Worm (Caenorhabditis elegans) whole organism, L1 larva: ENCODE data around the gene tag-294.

Experiments
- F16B12.6 ChIP-seq: fragments of 150-350 bp; optimal IDR thresholded peaks from 2 replicates; lab custom pipeline; 2014; ENCODE audit warnings: missing biosample characterization, missing genetic modification characterization
- aha-1 ChIP-seq: fragments of 150-350 bp; optimal IDR thresholded peaks from 2 replicates; lab custom pipeline; 2014; ENCODE audit warnings: missing biosample characterization, missing genetic modification characterization
- alr-1 ChIP-seq: fragments of 200-800 bp; sonication (Bioruptor generic); optimal IDR thresholded peaks from 2 replicates; lab custom pipeline; 2018; ENCODE audit warnings: borderline replicate concordance, mild to moderate bottlenecking, missing genetic modification characterization, missing compliant biosample characterization
- aly-2 ChIP-seq: fragments of 150-350 bp; optimal IDR thresholded peaks from 2 replicates; lab custom pipeline; 2014; ENCODE audit warnings: missing biosample characterization, missing genetic modification characterization
- blmp-1 ChIP-seq: fragments of 150-350 bp; optimal IDR thresholded peaks from 2 replicates; lab custom pipeline; 2014; ENCODE audit warnings: missing biosample characterization, missing genetic modification characterization
- ceh-63 ChIP-seq: fragments of 200-800 bp; sonication (Bioruptor generic); optimal IDR thresholded peaks from 2 replicates; lab custom pipeline; 2018; ENCODE audit warnings: mild to moderate bottlenecking, missing genetic modification characterization, missing compliant biosample characterization
- ceh-82 ChIP-seq, 3 experiments: fragments of 150-350 bp in 1 of 3; sonication (generic microtip) in 2 of 3; optimal IDR thresholded peaks; 2 replicates each; lab custom pipeline; 2014 to 2017; ENCODE audit warnings: missing biosample characterization in 3 of 3, missing genetic modification characterization in 3 of 3
- ceh-88 ChIP-seq: fragments of 200-800 bp; sonication (Bioruptor generic); IDR thresholded peaks from 2 replicates; pipeline ENCODE4 v1.3.6; 2022; ENCODE audit warnings: missing genetic modification characterization, missing compliant biosample characterization
- ceh-90 ChIP-seq: sonication (generic microtip); optimal IDR thresholded peaks from 2 replicates; lab custom pipeline; 2016; ENCODE audit warnings: missing genetic modification characterization, missing compliant biosample characterization
- dpl-1 ChIP-seq, 3 experiments: fragments of 150-350 bp in 2 of 3; sonication (generic microtip) in 1 of 3; optimal IDR thresholded peaks; 2 replicates each; lab custom pipeline; 2014 to 2017; ENCODE audit warnings: missing biosample characterization in 3 of 3, missing genetic modification characterization in 3 of 3, missing genetic modification reagents in 3 of 3
- efl-1 ChIP-seq, 4 experiments: fragments of 150-350 bp; optimal IDR thresholded peaks in 3 of 4; peaks in 1 of 4; 1 replicate in 1 of 4; 2 replicates in 3 of 4; lab custom pipeline; 2014; ENCODE audit warnings: missing biosample characterization in 2 of 4, missing genetic modification characterization in 2 of 4, missing genetic modification reagents in 2 of 4
- efl-3 ChIP-seq: fragments of 200-800 bp; sonication (Bioruptor generic); optimal IDR thresholded peaks from 2 replicates; lab custom pipeline; 2018; ENCODE audit warnings: mild to moderate bottlenecking, missing genetic modification characterization, missing compliant biosample characterization
- elt-2 ChIP-seq: sonication (generic microtip); optimal IDR thresholded peaks from 2 replicates; lab custom pipeline; 2016; ENCODE audit warnings: missing genetic modification characterization, mild to moderate bottlenecking, inconsistent platforms, missing compliant biosample characterization, missing genetic modification reagents
- elt-3 ChIP-seq, 6 experiments: fragments of 150-350 bp in 1 of 6; sonication (generic microtip); optimal IDR thresholded peaks; 2 replicates each; lab custom pipeline; 2017 to 2018; ENCODE audit warnings: missing biosample characterization in 6 of 6, missing genetic modification characterization in 6 of 6, inconsistent platforms in 1 of 6
- fkh-10 ChIP-seq: sonication (generic microtip); optimal IDR thresholded peaks from 2 replicates; lab custom pipeline; 2017; ENCODE audit warnings: missing biosample characterization, missing genetic modification reagents, missing genetic modification characterization
- fkh-4 ChIP-seq: sonication (generic microtip); optimal IDR thresholded peaks from 2 replicates; lab custom pipeline; 2016; ENCODE audit warnings: missing compliant biosample characterization, missing genetic modification characterization, borderline replicate concordance
- fkh-8 ChIP-seq: sonication (generic microtip); optimal IDR thresholded peaks from 2 replicates; lab custom pipeline; 2016; ENCODE audit warnings: mild to moderate bottlenecking, missing genetic modification characterization, missing compliant biosample characterization
- fos-1 ChIP-seq: fragments of 150-350 bp; optimal IDR thresholded peaks from 2 replicates; lab custom pipeline; 2014; ENCODE audit warnings: missing biosample characterization, missing genetic modification characterization
- hlh-17 ChIP-seq: fragments of 200-800 bp; sonication (Bioruptor generic); optimal IDR thresholded peaks from 2 replicates; lab custom pipeline; 2018; ENCODE audit warnings: missing genetic modification characterization, mild to moderate bottlenecking, missing compliant biosample characterization, moderate library complexity, borderline replicate concordance
- hlh-4 ChIP-seq: sonication (generic microtip); optimal IDR thresholded peaks from 2 replicates; lab custom pipeline; 2016; ENCODE audit warnings: mild to moderate bottlenecking, missing genetic modification characterization, missing compliant biosample characterization
- hpl-2 ChIP-seq: fragments of 150-350 bp; optimal IDR thresholded peaks from 2 replicates; lab custom pipeline; 2014; ENCODE audit warnings: missing biosample characterization, missing genetic modification reagents, missing genetic modification characterization
- irx-1 ChIP-seq: sonication (generic microtip); optimal IDR thresholded peaks from 2 replicates; lab custom pipeline; 2016; ENCODE audit warnings: missing genetic modification characterization, missing compliant biosample characterization
- jun-1 ChIP-seq: fragments of 150-350 bp; optimal IDR thresholded peaks from 2 replicates; lab custom pipeline; 2014; ENCODE audit warnings: missing biosample characterization, missing genetic modification reagents, missing genetic modification characterization
- lin-15B ChIP-seq: fragments of 150-350 bp; sonication (generic microtip); optimal IDR thresholded peaks from 3 replicates; lab custom pipeline; 2014; ENCODE audit warnings: missing biosample characterization, missing genetic modification characterization
- lin-35 ChIP-seq, 2 experiments: fragments of 150-350 bp; optimal IDR thresholded peaks; 2 replicates each; lab custom pipeline; 2014; ENCODE audit warnings: missing biosample characterization in 2 of 2, missing genetic modification characterization in 2 of 2, missing genetic modification reagents in 2 of 2
- lin-39 ChIP-seq: fragments of 150-350 bp; optimal IDR thresholded peaks from 2 replicates; lab custom pipeline; 2014; ENCODE audit warnings: missing biosample characterization, missing genetic modification reagents, missing genetic modification characterization
- lir-3 ChIP-seq: sonication (generic microtip); optimal IDR thresholded peaks from 2 replicates; lab custom pipeline; 2016; ENCODE audit warnings: mild to moderate bottlenecking, missing genetic modification characterization, moderate library complexity, missing compliant biosample characterization; ENCODE audit not compliant: poor library complexity
- lsy-2 ChIP-seq, 2 experiments: fragments of 150-350 bp; optimal IDR thresholded peaks; 2 replicates each; lab custom pipeline; 2014; ENCODE audit warnings: missing biosample characterization in 2 of 2, missing genetic modification characterization in 2 of 2
- mab-9 ChIP-seq: fragments of 200-800 bp; sonication (Bioruptor generic); IDR thresholded peaks from 2 replicates; pipeline ENCODE4 v1.3.6; 2022; ENCODE audit warnings: missing genetic modification reagents, missing genetic modification characterization, missing compliant biosample characterization
- mdl-1 ChIP-seq, 2 experiments: fragments of 150-350 bp; optimal IDR thresholded peaks; 2 replicates each; lab custom pipeline; 2014 to 2017; ENCODE audit warnings: missing biosample characterization in 2 of 2, missing genetic modification characterization in 2 of 2, inconsistent platforms in 1 of 2
- nhr-11 ChIP-seq: fragments of 150-350 bp; optimal IDR thresholded peaks from 2 replicates; lab custom pipeline; 2014; ENCODE audit warnings: missing biosample characterization, missing genetic modification characterization
- nhr-20 ChIP-seq: sonication (generic microtip); optimal IDR thresholded peaks from 2 replicates; lab custom pipeline; 2016; ENCODE audit warnings: mild to moderate bottlenecking, missing genetic modification characterization, missing compliant biosample characterization
- nhr-71 ChIP-seq: sonication (generic microtip); optimal IDR thresholded peaks from 2 replicates; lab custom pipeline; 2016; ENCODE audit warnings: mild to moderate bottlenecking, missing genetic modification characterization, moderate library complexity, missing compliant biosample characterization
- nhr-76 ChIP-seq: sonication (generic microtip); optimal IDR thresholded peaks from 2 replicates; lab custom pipeline; 2017; ENCODE audit warnings: missing biosample characterization, missing genetic modification characterization
- nhr-85 ChIP-seq: sonication (generic microtip); peaks from one replicate; lab custom pipeline; 2016; ENCODE audit warnings: missing genetic modification characterization, inconsistent platforms, missing compliant biosample characterization
- nhr-90 ChIP-seq: sonication (generic microtip); optimal IDR thresholded peaks from 2 replicates; lab custom pipeline; 2016; ENCODE audit warnings: mild to moderate bottlenecking, missing genetic modification characterization, missing compliant biosample characterization; ENCODE audit not compliant: poor library complexity
- pax-3 ChIP-seq: fragments of 200-800 bp; sonication (Bioruptor generic); optimal IDR thresholded peaks from 2 replicates; lab custom pipeline; 2018; ENCODE audit warnings: mild to moderate bottlenecking, missing genetic modification characterization, moderate library complexity, missing compliant biosample characterization
- pqm-1 ChIP-seq: sonication (generic microtip); optimal IDR thresholded peaks from 3 replicates; lab custom pipeline; 2017; ENCODE audit warnings: missing biosample characterization, missing genetic modification characterization
- snu-23 ChIP-seq: sonication (generic microtip); optimal IDR thresholded peaks from 2 replicates; lab custom pipeline; 2016; ENCODE audit warnings: missing genetic modification characterization, missing compliant biosample characterization
- sox-4 ChIP-seq: sonication (generic microtip); optimal IDR thresholded peaks from 2 replicates; lab custom pipeline; 2016; ENCODE audit warnings: missing genetic modification characterization, missing compliant biosample characterization
- sptf-1 ChIP-seq: fragments of 150-350 bp; optimal IDR thresholded peaks from 2 replicates; lab custom pipeline; 2014; ENCODE audit warnings: missing biosample characterization, missing genetic modification characterization
- swsn-7 ChIP-seq: sonication (generic microtip); optimal IDR thresholded peaks from 2 replicates; lab custom pipeline; 2016; ENCODE audit warnings: missing genetic modification characterization, missing compliant biosample characterization
- tlp-1 ChIP-seq: fragments of 150-350 bp; optimal IDR thresholded peaks from 2 replicates; lab custom pipeline; 2014; ENCODE audit warnings: missing biosample characterization, missing genetic modification characterization
- unc-130 ChIP-seq: fragments of 150-350 bp; optimal IDR thresholded peaks from 2 replicates; lab custom pipeline; 2017; ENCODE audit warnings: missing biosample characterization, missing genetic modification characterization, inconsistent platforms
- unc-30 ChIP-seq: sonication (generic microtip); optimal IDR thresholded peaks from 2 replicates; lab custom pipeline; 2017; ENCODE audit warnings: missing biosample characterization, missing genetic modification characterization
- unc-62 ChIP-seq: fragments of 150-350 bp; optimal IDR thresholded peaks from 2 replicates; lab custom pipeline; 2014; ENCODE audit warnings: missing biosample characterization, missing genetic modification reagents, missing genetic modification characterization
- zag-1 ChIP-seq: fragments of 150-350 bp; optimal IDR thresholded peaks from 2 replicates; lab custom pipeline; 2014; ENCODE audit warnings: missing biosample characterization, missing genetic modification characterization
- zip-4 ChIP-seq: fragments of 200-800 bp; sonication (Bioruptor generic); optimal IDR thresholded peaks from 2 replicates; lab custom pipeline; 2018; ENCODE audit warnings: mild to moderate bottlenecking, missing genetic modification characterization, moderate library complexity, missing compliant biosample characterization

Gene tag-294

DNA sequence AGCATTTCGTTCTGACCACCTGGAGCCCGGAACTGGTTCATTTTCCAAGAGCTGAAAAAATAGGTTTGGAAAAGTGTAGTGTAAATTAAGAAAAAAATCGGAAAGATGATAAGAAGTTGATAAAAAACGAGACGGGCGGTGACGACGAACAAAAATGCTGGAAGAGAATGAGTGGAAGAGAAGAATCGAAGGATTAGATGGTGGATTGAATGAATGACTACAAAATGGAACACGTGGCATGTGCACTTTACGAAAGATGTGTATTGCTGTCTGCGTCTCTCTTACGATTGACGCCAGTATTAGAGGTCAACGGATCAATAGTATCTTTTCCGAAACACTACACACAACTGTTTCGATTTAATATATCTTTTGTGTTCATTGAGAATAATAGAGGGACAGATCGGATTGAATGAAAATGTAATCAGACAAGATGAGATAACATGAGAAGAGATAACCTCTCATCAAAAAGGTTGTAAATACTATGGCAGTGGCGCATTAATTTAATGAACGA is 17.5 kb upstream of the tag-294 start, which contains the start of gene sft-4 (continued):
- TF ChIP-seq F16B12.6 (tag; lab: Kevin White, UChicago), result no peak
- no peak for TF ChIP-seq pqm-1
- peak in 1 of 2 experiments; percentile 1 for TF ChIP-seq lin-35 (GFP tag; optimal IDR thresholded peaks at IDR 0.05; lab: Kevin White, UChicago)
- peak; percentile 39 to 40 for TF ChIP-seq lsy-2 (tag; optimal IDR thresholded peaks at IDR 0.05; lab: Kevin White, UChicago)
- TF ChIP-seq hlh-17 (GFP tag; lab: Kevin White, UChicago), result no peak
- TF ChIP-seq nhr-85 (tag; lab: Kevin White, UChicago), result peak; percentile 36
- peak; percentile 65 for TF ChIP-seq snu-23 (GFP tag; lab: Kevin White, UChicago)
- TF ChIP-seq efl-1 (optimal IDR thresholded peaks at IDR 0.05; lab: Kevin White, UChicago), result peak; percentile 0 to 11
- no peak for TF ChIP-seq efl-1 (GFP tag; optimal IDR thresholded peaks at IDR 0.05 in 1 of 2; lab: Kevin White, UChicago)
- TF ChIP-seq zip-4 (GFP tag; lab: Kevin White, UChicago), result no peak
- TF ChIP-seq swsn-7, result peak; percentile 38
- TF ChIP-seq tlp-1 (tag; lab: Kevin White, UChicago), result no peak
- peak; percentile 48 for TF ChIP-seq nhr-20
- no peak for TF ChIP-seq unc-130
- no peak for TF ChIP-seq pax-3 (tag; lab: Kevin White, UChicago)
- peak; percentile 44 for TF ChIP-seq blmp-1
- peak; percentile 77 for TF ChIP-seq nhr-71 (tag; lab: Kevin White, UChicago)
- no peak for TF ChIP-seq jun-1
- peak in 1 of 2 experiments; percentile 85 for TF ChIP-seq mdl-1 (tag; optimal IDR thresholded peaks at IDR 0.05; lab: Kevin White, UChicago)
- TF ChIP-seq elt-2 (tag; lab: Kevin White, UChicago), result peak; percentile 9
- TF ChIP-seq hlh-4, result no peak
- TF ChIP-seq nhr-90 (tag; lab: Kevin White, UChicago), result peak; percentile 35
- no peak for TF ChIP-seq unc-62
- no peak for TF ChIP-seq ceh-63 (GFP tag; lab: Kevin White, UChicago)
- TF ChIP-seq ceh-82 (tag; optimal IDR thresholded peaks at IDR 0.05; lab: Kevin White, UChicago), result no peak
- TF ChIP-seq nhr-11 (tag; lab: Kevin White, UChicago), result no peak

DNA sequence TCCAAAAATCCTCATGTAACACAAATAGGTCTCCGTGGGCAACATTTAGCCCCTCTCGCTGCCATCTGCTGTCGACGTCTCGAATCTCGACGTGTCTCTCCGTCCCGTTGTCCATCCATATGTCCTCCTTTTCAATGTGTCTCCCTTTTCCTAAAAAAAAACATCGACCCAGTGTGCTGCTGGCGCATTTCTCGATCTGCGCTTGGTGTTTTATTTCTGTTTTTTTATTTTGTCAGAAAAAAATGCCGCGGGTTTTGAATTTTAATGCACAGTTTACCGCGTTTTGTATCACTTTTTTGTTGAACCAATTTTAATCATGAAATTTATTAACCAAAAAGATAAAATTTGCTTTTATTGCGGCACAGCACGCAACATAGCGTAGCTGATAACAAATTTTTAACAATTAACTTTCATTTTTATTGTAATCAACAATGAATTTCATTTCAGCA is 12.6 kb upstream of the tag-294 start:
- TF ChIP-seq mdl-1 (tag; optimal IDR thresholded peaks at IDR 0.05; lab: Kevin White, UChicago) (peak in 1 of 2 experiments; percentile 53), fkh-8 (tag; lab: Kevin White, UChicago) (peak; percentile 85), efl-3 (GFP tag; lab: Kevin White, UChicago) (no peak), dpl-1 (GFP tag; optimal IDR thresholded peaks at IDR 0.05; lab: Kevin White, UChicago) (peak; percentile 32 to 70 (median 58)), unc-62 (no peak), fkh-4 (tag; lab: Kevin White, UChicago) (no peak), zag-1 (tag; lab: Kevin White, UChicago) (no peak), unc-130 (no peak), lin-15B (no peak), fos-1 (tag; lab: Kevin White, UChicago) (peak; percentile 39), nhr-20 (peak; percentile 65), swsn-7 (peak; percentile 59), alr-1 (no peak), elt-3 (tag; optimal IDR thresholded peaks at IDR 0.05; lab: Kevin White, UChicago) (peak in 1 of 6 experiments; percentile 25), nhr-76 (tag; lab: Kevin White, UChicago) (no peak), aly-2 (tag; lab: Kevin White, UChicago) (no peak), zip-4 (GFP tag; lab: Kevin White, UChicago) (no peak), irx-1 (peak; percentile 25), elt-2 (tag; lab: Kevin White, UChicago) (peak; percentile 30), hpl-2 (no peak), hlh-17 (GFP tag; lab: Kevin White, UChicago) (no peak), F16B12.6 (tag; lab: Kevin White, UChicago) (no peak), nhr-85 (tag; lab: Kevin White, UChicago) (peak; percentile 78), unc-30 (tag; lab: Kevin White, UChicago) (no peak), ceh-88 (GFP tag; lab: Robert Waterston, UW) (no peak), aha-1 (tag; lab: Kevin White, UChicago) (no peak), efl-1 (optimal IDR thresholded peaks at IDR 0.05; lab: Kevin White, UChicago) (peak; percentile 51 to 56), efl-1 (GFP tag; optimal IDR thresholded peaks at IDR 0.05 in 1 of 2; lab: Kevin White, UChicago) (peak; percentile 45 to 93), lin-39 (tag; lab: Kevin White, UChicago) (peak; percentile 48), ceh-90 (tag; lab: Kevin White, UChicago) (no peak), nhr-90 (tag; lab: Kevin White, UChicago) (no peak), mab-9 (GFP tag; lab: Robert Waterston, UW) (no peak), lir-3 (tag; lab: Kevin White, UChicago) (no peak), sptf-1 (tag; lab: Kevin White, UChicago) (no peak), sox-4 (no peak), pax-3 (tag; lab: Kevin White, UChicago) (no peak), fkh-10 (GFP tag; lab: Kevin White, UChicago) (peak; percentile 72)
